Worm (Caenorhabditis elegans): ENCODE data around the gene maph-1.3.

- TF ChIP-seq flt-1 (GFP tag; IDR thresholded peaks at IDR 0.05) (no peak), cog-1 (tag; optimal IDR thresholded peaks at IDR 0.05) (no peak), ztf-23 (GFP tag; IDR thresholded peaks at IDR 0.05) (no peak), tab-1 (GFP tag; IDR thresholded peaks at IDR 0.05) (no peak), T22C8.4 (GFP tag; IDR thresholded peaks at IDR 0.05) (no peak)
Measured at ce11 chrIII:3887586-3887985, 42.9 kb downstream of the maph-1.3 start.

Measured in whole organism, midembryonic.